Fruit fly (Drosophila melanogaster) whole organism, wandering third instar larva: Measurements from ENCODE around the gene CG8526.

ENCODE experiments used
- Abd-B ChIP-seq: fragments of >200 bp; optimal IDR thresholded peaks from 2 replicates; lab custom pipeline; 2017; ENCODE audit warnings: missing biosample characterization, missing genetic modification characterization
- CG32264 ChIP-seq: fragments of 200-800 bp; sonication (Bioruptor generic); optimal IDR thresholded peaks from 2 replicates; lab custom pipeline; 2016; ENCODE audit warnings: missing biosample characterization, missing genetic modification characterization
- CG9705 ChIP-seq: fragments of 200-800 bp; sonication (Bioruptor generic); optimal IDR thresholded peaks from 2 replicates; lab custom pipeline; 2018; ENCODE audit warnings: missing biosample characterization, mild to moderate bottlenecking, missing genetic modification characterization
- CrebA ChIP-seq: fragments of 200-800 bp; sonication (Bioruptor generic); optimal IDR thresholded peaks from 2 replicates; lab custom pipeline; 2016; ENCODE audit warnings: missing biosample characterization, mild to moderate bottlenecking, missing genetic modification characterization, borderline replicate concordance
- Dfd ChIP-seq: fragments of >200 bp; optimal IDR thresholded peaks from 2 replicates; lab custom pipeline; 2017; ENCODE audit warnings: missing biosample characterization, missing genetic modification characterization
- Dif ChIP-seq: fragments of 200-275, 200-300 bp; sonication (Bioruptor generic); optimal IDR thresholded peaks from 2 replicates; lab custom pipeline; 2018; ENCODE audit warnings: missing biosample characterization, missing genetic modification characterization; ENCODE audit not compliant: partially characterized antibody
- GATAd ChIP-seq: sonication (Bioruptor generic); optimal IDR thresholded peaks from 2 replicates; lab custom pipeline; 2016; ENCODE audit warnings: missing biosample characterization, missing genetic modification characterization
- HLH106 ChIP-seq: fragments of 200-800 bp; optimal IDR thresholded peaks from 3 replicates; lab custom pipeline; 2019; ENCODE audit warnings: missing biosample characterization, mild to moderate bottlenecking, missing genetic modification characterization, moderate library complexity
- Hnf4 ChIP-seq: fragments of 200-800 bp; sonication (Bioruptor generic); optimal IDR thresholded peaks from 2 replicates; lab custom pipeline; 2016; ENCODE audit warnings: missing biosample characterization, mild to moderate bottlenecking, missing genetic modification characterization
- Hr78 ChIP-seq: fragments of >200 bp; optimal IDR thresholded peaks from 2 replicates; lab custom pipeline; 2017; ENCODE audit warnings: missing biosample characterization, missing genetic modification characterization
- Hr83 ChIP-seq: fragments of 200-300 bp; sonication (Bioruptor generic); optimal IDR thresholded peaks from 2 replicates; lab custom pipeline; 2016; ENCODE audit warnings: missing biosample characterization, mild to moderate bottlenecking, missing genetic modification characterization, moderate library complexity; ENCODE audit not compliant: poor library complexity, severe bottlenecking
- Jra ChIP-seq: sonication (Bioruptor generic); optimal IDR thresholded peaks from 2 replicates; lab custom pipeline; 2016; ENCODE audit warnings: missing biosample characterization, missing genetic modification characterization
- Mio ChIP-seq: sonication (Bioruptor generic); optimal IDR thresholded peaks from 2 replicates; lab custom pipeline; 2016; ENCODE audit warnings: missing biosample characterization, missing genetic modification characterization
- Myc ChIP-seq: fragments of >200 bp; optimal IDR thresholded peaks from 2 replicates; lab custom pipeline; 2017
- N ChIP-seq: fragments of >200 bp; optimal IDR thresholded peaks from 2 replicates; lab custom pipeline; 2018; ENCODE audit warnings: missing biosample characterization, missing external identifiers, missing genetic modification characterization
- OdsH ChIP-seq: fragments of 200-800 bp; sonication (Bioruptor generic); optimal IDR thresholded peaks from 2 replicates; lab custom pipeline; 2016; ENCODE audit warnings: missing biosample characterization, mild to moderate bottlenecking, missing genetic modification characterization
- Rel ChIP-seq, 2 experiments: fragments of 200-800 bp; sonication (Bioruptor generic) in 1 of 2; optimal IDR thresholded peaks; 2 replicates in 1 of 2; 3 replicates in 1 of 2; lab custom pipeline; 2016 to 2019; ENCODE audit warnings: mild to moderate bottlenecking in 2 of 2, missing biosample characterization in 2 of 2, missing genetic modification characterization in 2 of 2, moderate library complexity in 1 of 2
- Sp1 ChIP-seq: fragments of 200-800 bp; sonication (Bioruptor generic); optimal IDR thresholded peaks from 3 replicates; lab custom pipeline; 2019; ENCODE audit warnings: missing biosample characterization, mild to moderate bottlenecking, missing genetic modification characterization, moderate library complexity
- Vsx2 ChIP-seq: fragments of 200-300, 225-300 bp; sonication (Bioruptor generic); optimal IDR thresholded peaks from 2 replicates; lab custom pipeline; 2018; ENCODE audit warnings: missing biosample characterization, missing genetic modification characterization; ENCODE audit not compliant: partially characterized antibody
- br ChIP-seq: fragments of 200-800 bp; sonication (Bioruptor generic); optimal IDR thresholded peaks from 2 replicates; lab custom pipeline; 2016; ENCODE audit warnings: missing biosample characterization, missing genetic modification characterization
- brk ChIP-seq: fragments of 200-800 bp; sonication (Bioruptor generic); optimal IDR thresholded peaks from 2 replicates; lab custom pipeline; 2016; ENCODE audit warnings: missing biosample characterization, mild to moderate bottlenecking, missing genetic modification characterization
- dl ChIP-seq, 2 experiments: fragments of 175-275, 200-275 bp in 1 of 2; fragments of 200-275 bp in 1 of 2; sonication (Bioruptor generic); optimal IDR thresholded peaks; lab custom pipeline; 2018; ENCODE audit warnings: mild to moderate bottlenecking in 2 of 2, missing biosample characterization in 2 of 2, missing genetic modification characterization in 2 of 2, moderate library complexity in 2 of 2; ENCODE audit not compliant: partially characterized antibody in 2 of 2, insufficient read depth in 1 of 2
- dmrt93B ChIP-seq: fragments of 200-800 bp; sonication (Bioruptor generic); optimal IDR thresholded peaks from 2 replicates; lab custom pipeline; 2018; ENCODE audit warnings: missing biosample characterization, mild to moderate bottlenecking, missing genetic modification characterization
- dsf ChIP-seq: sonication (Bioruptor generic); optimal IDR thresholded peaks from 2 replicates; lab custom pipeline; 2016; ENCODE audit warnings: missing biosample characterization, missing genetic modification characterization, borderline replicate concordance
- ey ChIP-seq: fragments of 200-800 bp; sonication (Bioruptor generic); optimal IDR thresholded peaks from 2 replicates; lab custom pipeline; 2016; ENCODE audit warnings: missing biosample characterization, missing genetic modification characterization
- foxo ChIP-seq, 2 experiments: fragments of 200-800 bp; sonication (Bioruptor generic); optimal IDR thresholded peaks; 2 replicates in 1 of 2; 3 replicates in 1 of 2; lab custom pipeline; 2016 to 2017; ENCODE audit warnings: missing biosample characterization in 2 of 2, missing genetic modification characterization in 2 of 2
- fru ChIP-seq: fragments of 200-800 bp; sonication (Bioruptor generic); optimal IDR thresholded peaks from 3 replicates; lab custom pipeline; 2016; ENCODE audit warnings: missing biosample characterization, mild to moderate bottlenecking, missing genetic modification characterization
- h ChIP-seq: fragments of 200-800 bp; sonication (Bioruptor generic); optimal IDR thresholded peaks from 3 replicates; lab custom pipeline; 2016; ENCODE audit warnings: missing biosample characterization, mild to moderate bottlenecking, missing genetic modification characterization
- jim ChIP-seq: fragments of 175-275, 200-325 bp; sonication (Bioruptor generic); optimal IDR thresholded peaks from 2 replicates; lab custom pipeline; 2016; ENCODE audit warnings: missing biosample characterization, mild to moderate bottlenecking, missing genetic modification characterization
- lola ChIP-seq: fragments of >200 bp; optimal IDR thresholded peaks from 2 replicates; lab custom pipeline; 2017; ENCODE audit warnings: missing biosample characterization, missing genetic modification characterization
- pan ChIP-seq: fragments of >200 bp; optimal IDR thresholded peaks from 2 replicates; lab custom pipeline; 2017
- psq ChIP-seq: fragments of 200-800 bp; sonication (Bioruptor generic); optimal IDR thresholded peaks from 3 replicates; lab custom pipeline; 2017; ENCODE audit warnings: missing biosample characterization, mild to moderate bottlenecking, missing genetic modification characterization, moderate library complexity
- rgr ChIP-seq: fragments of 200-800 bp; sonication (Bioruptor generic); optimal IDR thresholded peaks from 3 replicates; lab custom pipeline; 2016; ENCODE audit warnings: missing biosample characterization, mild to moderate bottlenecking, missing genetic modification characterization
- sage ChIP-seq: fragments of 200-800 bp; sonication (Bioruptor generic); optimal IDR thresholded peaks from 2 replicates; lab custom pipeline; 2016; ENCODE audit warnings: missing biosample characterization, mild to moderate bottlenecking, missing genetic modification characterization
- sv ChIP-seq: fragments of 200-800 bp; sonication (Bioruptor generic); optimal IDR thresholded peaks from 3 replicates; lab custom pipeline; 2016; ENCODE audit warnings: missing biosample characterization, missing genetic modification characterization
- tai ChIP-seq: sonication (Bioruptor generic); optimal IDR thresholded peaks from 2 replicates; lab custom pipeline; 2016; ENCODE audit warnings: missing biosample characterization, missing genetic modification characterization
- usp ChIP-seq: fragments of >200 bp; optimal IDR thresholded peaks from 2 replicates; lab custom pipeline; 2017; ENCODE audit warnings: missing biosample characterization, missing genetic modification characterization
- woc ChIP-seq: sonication (Bioruptor generic); optimal IDR thresholded peaks from 2 replicates; lab custom pipeline; 2016; ENCODE audit warnings: missing biosample characterization, mild to moderate bottlenecking, missing genetic modification characterization

The CG8526 gene

dm6 chr3R:9771519-9771972, 29.5 kb upstream of the CG8526 start, which contains the start of gene CG9471 (continued):
- TF ChIP-seq dl (GFP tag; optimal IDR thresholded peaks at IDR 0.05; lab: Kevin White, UChicago; ENCODE audit: insufficient read depth in 1 of 2, partially characterized antibody in 2 of 2) (no peak), CrebA (GFP tag; lab: Kevin White, UChicago) (no peak), Sp1 (GFP tag; lab: Kevin White, UChicago) (peak; percentile 96), Myc (lab: Kevin White, UChicago) (no peak), Hr78 (GFP tag; lab: Kevin White, UChicago) (no peak), usp (no peak), psq (GFP tag; lab: Kevin White, UChicago) (peak; percentile 94)

dm6 chr3R:9774147-9774546, 26.9 kb upstream of the CG8526 start, which contains the start of gene Whamy:
Gene Whamy, minus strand, starts transcription at chr3R:9774419.
- peak; percentile 5 for TF ChIP-seq h (GFP tag; lab: Kevin White, UChicago)
- no peak for TF ChIP-seq dsf (GFP tag; lab: Kevin White, UChicago)
- TF ChIP-seq Hnf4 (GFP tag; lab: Kevin White, UChicago), result no peak
- TF ChIP-seq OdsH, result peak; percentile 17
- no peak for TF ChIP-seq Myc (lab: Kevin White, UChicago)
- TF ChIP-seq Rel (GFP tag; optimal IDR thresholded peaks at IDR 0.05; lab: Kevin White, UChicago), result no peak
- peak; percentile 93 for TF ChIP-seq Rel (tag; optimal IDR thresholded peaks at IDR 0.05; lab: Kevin White, UChicago)
- TF ChIP-seq rgr, result peak; percentile 4
- TF ChIP-seq Jra (GFP tag; lab: Kevin White, UChicago), result peak; percentile 8
- peak; percentile 27 for TF ChIP-seq Sp1 (GFP tag; lab: Kevin White, UChicago)
- no peak for TF ChIP-seq psq (GFP tag; lab: Kevin White, UChicago)
- peak; percentile 12 for TF ChIP-seq Hr83 (GFP tag; lab: Kevin White, UChicago)
- TF ChIP-seq br (GFP tag; lab: Kevin White, UChicago), result peak; percentile 24

DNA sequence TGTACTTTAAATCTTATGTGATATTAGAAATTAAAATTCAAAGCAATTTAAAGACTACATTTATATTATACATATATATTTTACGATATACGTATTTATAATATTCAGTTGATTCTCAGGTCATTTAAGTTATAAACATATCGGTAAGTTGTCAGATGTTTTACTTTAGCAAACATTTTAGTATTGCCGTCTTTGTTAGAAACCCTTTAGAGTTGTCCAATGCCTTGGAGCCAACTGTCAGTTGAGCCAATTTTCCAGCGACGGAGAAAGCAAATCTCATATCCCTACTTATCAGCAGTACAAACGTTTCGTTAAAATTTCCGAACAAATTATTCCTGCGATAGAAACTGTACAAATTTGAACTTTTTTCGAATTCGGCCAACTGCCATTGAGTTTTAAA, 26.3 kb upstream of the CG8526 start, which contains the start of gene topi:
Gene topi, plus strand, starts transcription at position 301 of the 400 bp plus-strand sequence.
- TF ChIP-seq CG32264, result no peak

DNA sequence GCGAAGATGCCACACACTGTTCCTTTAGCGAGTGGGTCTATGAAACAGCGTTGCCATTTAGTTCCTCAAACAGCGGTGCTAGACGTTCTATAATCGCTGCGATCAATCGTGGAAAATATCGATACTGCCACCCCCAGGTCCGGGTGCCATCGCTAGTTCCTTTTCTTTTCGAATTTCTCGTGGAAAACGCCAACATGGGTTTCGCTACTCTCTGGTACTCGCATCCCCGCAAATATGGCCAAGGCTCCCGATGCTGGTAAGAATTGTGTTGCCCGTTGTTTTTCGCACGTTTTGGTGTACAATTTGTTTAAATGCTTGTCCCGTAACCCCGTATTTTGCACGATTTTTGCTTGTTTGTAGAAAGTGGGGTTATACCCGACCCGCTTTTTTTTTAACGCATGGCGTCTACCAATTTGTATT, 23.1 kb upstream of the CG8526 start, which contains the start of gene RpS29:
Gene RpS29, plus strand, starts transcription at position 102 of the 420 bp plus-strand sequence.
- peak; percentile 48 for TF ChIP-seq dsf (GFP tag; lab: Kevin White, UChicago)
- TF ChIP-seq CG32264, result no peak
- TF ChIP-seq Hr78 (GFP tag; lab: Kevin White, UChicago), result no peak
- peak; percentile 72 for TF ChIP-seq fru (GFP tag; lab: Kevin White, UChicago)
- TF ChIP-seq N (GFP tag; lab: Kevin White, UChicago), result no peak
- no peak for TF ChIP-seq lola (GFP tag; lab: Kevin White, UChicago)
- TF ChIP-seq Rel (GFP tag; optimal IDR thresholded peaks at IDR 0.05; lab: Kevin White, UChicago), result no peak
- peak; percentile 69 for TF ChIP-seq Rel (tag; optimal IDR thresholded peaks at IDR 0.05; lab: Kevin White, UChicago)
- peak; percentile 87 for TF ChIP-seq rgr
- TF ChIP-seq br (GFP tag; lab: Kevin White, UChicago), result peak; percentile 83
- peak; percentile 73 for TF ChIP-seq OdsH
- no peak for TF ChIP-seq tai (GFP tag; lab: Kevin White, UChicago)
- peak; percentile 85 for TF ChIP-seq CG9705 (GFP tag; lab: Kevin White, UChicago)
- TF ChIP-seq Vsx2, result no peak
- no peak for TF ChIP-seq sage (GFP tag; lab: Kevin White, UChicago)
- no peak for TF ChIP-seq GATAd (GFP tag; lab: Kevin White, UChicago)
- no peak for TF ChIP-seq brk (GFP tag; lab: Kevin White, UChicago)
- peak; percentile 68 for TF ChIP-seq psq (GFP tag; lab: Kevin White, UChicago)
- peak; percentile 84 for TF ChIP-seq Hnf4 (GFP tag; lab: Kevin White, UChicago)
- peak; percentile 67 for TF ChIP-seq Jra (GFP tag; lab: Kevin White, UChicago)
- TF ChIP-seq Sp1 (GFP tag; lab: Kevin White, UChicago), result peak; percentile 72
- TF ChIP-seq usp, result no peak
- TF ChIP-seq sv (GFP tag; lab: Kevin White, UChicago), result peak; percentile 83
- no peak for TF ChIP-seq CrebA (GFP tag; lab: Kevin White, UChicago)
- peak; percentile 98 for TF ChIP-seq Hr83 (GFP tag; lab: Kevin White, UChicago)
- no peak for TF ChIP-seq Abd-B (GFP tag; lab: Kevin White, UChicago)
- TF ChIP-seq foxo (GFP tag; optimal IDR thresholded peaks at IDR 0.05; lab: Kevin White, UChicago), result peak in 1 of 2 experiments; percentile 91
- no peak for TF ChIP-seq dl (GFP tag; optimal IDR thresholded peaks at IDR 0.05; lab: Kevin White, UChicago; ENCODE audit: insufficient read depth in 1 of 2, partially characterized antibody in 2 of 2)
- TF ChIP-seq pan (lab: Kevin White, UChicago), result no peak
- no peak for TF ChIP-seq woc
- peak; percentile 28 for TF ChIP-seq Dif
- peak; percentile 70 for TF ChIP-seq Myc (lab: Kevin White, UChicago)
- TF ChIP-seq h (GFP tag; lab: Kevin White, UChicago), result peak; percentile 86
- TF ChIP-seq ey (GFP tag; lab: Kevin White, UChicago), result peak; percentile 77
- TF ChIP-seq Dfd (GFP tag; lab: Kevin White, UChicago), result no peak
- no peak for TF ChIP-seq Mio (GFP tag; lab: Kevin White, UChicago)
- TF ChIP-seq jim (GFP tag; lab: Kevin White, UChicago), result peak; percentile 92
- TF ChIP-seq HLH106 (tag; lab: Kevin White, UChicago), result peak; percentile 72
- peak; percentile 74 for TF ChIP-seq dmrt93B (GFP tag; lab: Kevin White, UChicago)
